Worm (Caenorhabditis elegans) whole organism, early embryonic: ENCODE data around the gene Y39B6A.33.

ENCODE experiments used
- B0310.2 ChIP-seq: sonication (generic microtip); optimal IDR thresholded peaks from 2 replicates; lab custom pipeline; 2016; ENCODE audit warnings: mild to moderate bottlenecking, missing genetic modification characterization, missing compliant biosample characterization
- F13C5.2 ChIP-seq: sonication (generic microtip); optimal IDR thresholded peaks from 2 replicates; lab custom pipeline; 2017; ENCODE audit warnings: mild to moderate bottlenecking, missing genetic modification characterization, inconsistent platforms, missing compliant biosample characterization
- aly-1 ChIP-seq: sonication (generic microtip); optimal IDR thresholded peaks from 2 replicates; lab custom pipeline; 2016; ENCODE audit warnings: missing genetic modification characterization, missing compliant biosample characterization
- ama-1 ChIP-seq: fragments of 150-350 bp; optimal IDR thresholded peaks from 2 replicates; lab custom pipeline; 2014
- ceh-13 ChIP-seq: fragments of 200-800 bp; sonication (Bioruptor generic); optimal IDR thresholded peaks from 2 replicates; lab custom pipeline; 2018; ENCODE audit warnings: mild to moderate bottlenecking, missing genetic modification characterization, missing compliant biosample characterization
- ceh-36 ChIP-seq: sonication (generic microtip); optimal IDR thresholded peaks from 2 replicates; lab custom pipeline; 2016; ENCODE audit warnings: missing genetic modification characterization, inconsistent platforms, missing compliant biosample characterization
- ets-7 ChIP-seq: sonication (generic microtip); optimal IDR thresholded peaks from 2 replicates; lab custom pipeline; 2016; ENCODE audit warnings: missing genotype, missing genetic modification characterization, missing compliant biosample characterization
- hmbx-1 ChIP-seq: sonication (generic microtip); optimal IDR thresholded peaks from 2 replicates; lab custom pipeline; 2016; ENCODE audit warnings: mild to moderate bottlenecking, missing genetic modification characterization, missing compliant biosample characterization
- hmg-4 ChIP-seq: fragments of 200-800 bp; sonication (Bioruptor generic); optimal IDR thresholded peaks from 2 replicates; lab custom pipeline; 2018; ENCODE audit warnings: mild to moderate bottlenecking, missing genetic modification characterization, missing compliant biosample characterization
- hnd-1 ChIP-seq: sonication (generic microtip); optimal IDR thresholded peaks from 2 replicates; lab custom pipeline; 2016; ENCODE audit warnings: missing genetic modification characterization, missing compliant biosample characterization
- pes-1 ChIP-seq: fragments of 200-800 bp; sonication (Bioruptor generic); IDR thresholded peaks from 2 replicates; pipeline ENCODE4 v1.3.6; 2022; ENCODE audit warnings: missing genetic modification reagents, missing genetic modification characterization, missing compliant biosample characterization
- scrt-1 ChIP-seq: fragments of 200-800 bp; sonication (Bioruptor generic); IDR thresholded peaks from 2 replicates; pipeline ENCODE4 v1.3.6; 2022; ENCODE audit warnings: missing genetic modification characterization, missing compliant biosample characterization
- sea-1 ChIP-seq: fragments of 200-800 bp; sonication (Bioruptor generic); conservative IDR thresholded peaks from 2 replicates; pipeline ENCODE4 v1.3.6; 2022; ENCODE audit warnings: missing genetic modification characterization, missing compliant biosample characterization
- tbx-11 ChIP-seq: fragments of 200-800 bp; sonication (Bioruptor generic); IDR thresholded peaks from 2 replicates; pipeline ENCODE4 v1.3.6; 2022; ENCODE audit warnings: missing genetic modification characterization, missing compliant biosample characterization
- tbx-37 ChIP-seq: fragments of 200-800 bp; sonication (Bioruptor generic); conservative IDR thresholded peaks from 2 replicates; pipeline ENCODE4 v1.3.6; 2022; ENCODE audit warnings: missing genetic modification reagents, missing genetic modification characterization, missing compliant biosample characterization
- tra-4 ChIP-seq: sonication (generic microtip); optimal IDR thresholded peaks from 2 replicates; lab custom pipeline; 2017; ENCODE audit warnings: missing genetic modification characterization, missing compliant biosample characterization

Y39B6A.33 gene

ce11 chrV:19050438-19050837, 48.7 kb downstream of the Y39B6A.33 start, which contains the start of gene asp-1:
TSS of gene asp-1 (minus strand) at chrV:19050752.
- TF ChIP-seq ceh-36 (tag; lab: Kevin White, UChicago), result no peak

ce11 chrV:19050888-19051287, 49.1 kb downstream of the Y39B6A.33 start:
- TF ChIP-seq hmbx-1 (no peak), ets-7 (tag; lab: Kevin White, UChicago) (no peak), hnd-1 (tag; lab: Kevin White, UChicago) (no peak), tra-4 (tag; lab: Kevin White, UChicago) (no peak), ceh-36 (tag; lab: Kevin White, UChicago) (no peak), ceh-13 (GFP tag; lab: Kevin White, UChicago) (no peak), hmg-4 (GFP tag; lab: Kevin White, UChicago) (no peak), pes-1 (GFP tag; lab: Robert Waterston, UW) (no peak), tbx-11 (GFP tag; lab: Robert Waterston, UW) (no peak), tbx-37 (GFP tag; lab: Robert Waterston, UW) (no peak), F13C5.2 (tag; lab: Kevin White, UChicago) (no peak), sea-1 (GFP tag; lab: Robert Waterston, UW) (no peak)

- TF ChIP-seq hnd-1 (tag; lab: Kevin White, UChicago) (no peak), ceh-36 (tag; lab: Kevin White, UChicago) (no peak), scrt-1 (GFP tag; lab: Robert Waterston, UW) (no peak), tbx-11 (GFP tag; lab: Robert Waterston, UW) (no peak), hmg-4 (GFP tag; lab: Kevin White, UChicago) (no peak), ceh-13 (GFP tag; lab: Kevin White, UChicago) (no peak), F13C5.2 (tag; lab: Kevin White, UChicago) (no peak), hmbx-1 (no peak), tbx-37 (GFP tag; lab: Robert Waterston, UW) (no peak), pes-1 (GFP tag; lab: Robert Waterston, UW) (no peak), sea-1 (GFP tag; lab: Robert Waterston, UW) (no peak), ama-1 (no peak), tra-4 (tag; lab: Kevin White, UChicago) (no peak), ets-7 (tag; lab: Kevin White, UChicago) (no peak), B0310.2 (no peak), aly-1 (no peak)
Observed at ce11 chrV:19051425-19051824, 49.7 kb downstream of the Y39B6A.33 start.

ce11 chrV:19053281-19053680, 51.5 kb downstream of the Y39B6A.33 start:
- TF ChIP-seq ama-1 (no peak), scrt-1 (GFP tag; lab: Robert Waterston, UW) (no peak)
